Fruit fly (Drosophila melanogaster) S2 (cell line): ENCODE measurements around the gene Cyp4d2.

Experiments used
- CG8478 ChIP-seq: fragments of >200 bp; optimal IDR thresholded peaks from 2 replicates; lab custom pipeline; 2018
- CTCF ChIP-seq, 2 experiments: fragments of >200 bp; optimal IDR thresholded peaks; 2 replicates each; lab custom pipeline; 2018

dm6 chrX:2165394-2165793 lies 10.4 kb upstream of the Cyp4d2 start:
- no peak for TF ChIP-seq CG8478 (lab: Kevin White, UChicago)
- TF ChIP-seq CTCF (optimal IDR thresholded peaks at IDR 0.05; lab: Kevin White, UChicago) = no peak
